Worm (Caenorhabditis elegans) whole organism, young adult: Measurements from ENCODE around the gene ZK938.10.

Experiments used
- B0261.1 ChIP-seq: sonication (generic microtip); optimal IDR thresholded peaks from 2 replicates; lab custom pipeline; 2016; ENCODE audit warnings: mild to moderate bottlenecking, missing genetic modification characterization, moderate library complexity, missing compliant biosample characterization
- C17E4.6 ChIP-seq: fragments of 200-800 bp; sonication (Bioruptor generic); IDR thresholded peaks from 2 replicates; pipeline ENCODE4 v1.3.6; 2022; ENCODE audit warnings: missing genetic modification reagents, missing genetic modification characterization, missing compliant biosample characterization
- F10E7.11 ChIP-seq: sonication (generic microtip); optimal IDR thresholded peaks from 2 replicates; lab custom pipeline; 2017; ENCODE audit warnings: mild to moderate bottlenecking, missing genetic modification characterization, moderate library complexity, missing compliant biosample characterization
- F39B2.1 ChIP-seq: fragments of 200-800 bp; sonication (Bioruptor generic); IDR thresholded peaks from 2 replicates; pipeline ENCODE4 v1.3.6; 2022; ENCODE audit warnings: missing genetic modification reagents, missing genetic modification characterization, missing compliant biosample characterization
- F52B5.7 ChIP-seq: sonication (generic microtip); optimal IDR thresholded peaks from 2 replicates; lab custom pipeline; 2016; ENCODE audit warnings: mild to moderate bottlenecking, missing genetic modification characterization, missing compliant biosample characterization
- T07F8.4 ChIP-seq: sonication (generic microtip); optimal IDR thresholded peaks from 2 replicates; lab custom pipeline; 2016; ENCODE audit warnings: mild to moderate bottlenecking, missing genetic modification characterization, moderate library complexity, missing compliant biosample characterization
- T26A5.8 ChIP-seq: sonication (generic microtip); optimal IDR thresholded peaks from 2 replicates; lab custom pipeline; 2016; ENCODE audit warnings: missing genetic modification characterization, missing compliant biosample characterization
- ZK185.1 ChIP-seq: sonication (generic microtip); optimal IDR thresholded peaks from 2 replicates; lab custom pipeline; 2016; ENCODE audit warnings: mild to moderate bottlenecking, missing genetic modification characterization, missing compliant biosample characterization; ENCODE audit not compliant: poor library complexity, severe bottlenecking
- aptf-3 ChIP-seq: fragments of 200-800 bp; sonication (Bioruptor generic); IDR thresholded peaks from 2 replicates; pipeline ENCODE4 v1.3.6; 2022; ENCODE audit warnings: missing genetic modification characterization, missing compliant biosample characterization
- atf-7 ChIP-seq: sonication (generic microtip); optimal IDR thresholded peaks from 2 replicates; lab custom pipeline; 2017; ENCODE audit warnings: mild to moderate bottlenecking, missing genetic modification characterization, missing compliant biosample characterization
- athp-1 ChIP-seq: sonication (generic microtip); optimal IDR thresholded peaks from 2 replicates; lab custom pipeline; 2017; ENCODE audit warnings: mild to moderate bottlenecking, missing genetic modification characterization, missing compliant biosample characterization
- attf-6 ChIP-seq: fragments of 200-800 bp; sonication (Bioruptor generic); IDR thresholded peaks from 2 replicates; pipeline ENCODE4 v1.3.6; 2022; ENCODE audit warnings: missing genetic modification reagents, missing genetic modification characterization, missing compliant biosample characterization
- bed-2 ChIP-seq: fragments of 200-800 bp; sonication (Bioruptor generic); IDR thresholded peaks from 2 replicates; pipeline ENCODE4 v1.3.6; 2022; ENCODE audit warnings: missing genetic modification reagents, missing genetic modification characterization, missing compliant biosample characterization
- cebp-2 ChIP-seq: fragments of 200-800 bp; sonication (Bioruptor generic); IDR thresholded peaks from 2 replicates; pipeline ENCODE4 v1.3.6; 2022; ENCODE audit warnings: missing genetic modification characterization, missing compliant biosample characterization
- ceh-100 ChIP-seq: fragments of 200-800 bp; sonication (Bioruptor generic); IDR thresholded peaks from 2 replicates; pipeline ENCODE4 v1.3.6; 2022; ENCODE audit warnings: missing genetic modification reagents, missing genetic modification characterization, missing compliant biosample characterization
- ceh-40 ChIP-seq: fragments of 200-800 bp; sonication (Bioruptor generic); IDR thresholded peaks from 2 replicates; pipeline ENCODE4 v1.3.6; 2022; ENCODE audit warnings: missing genetic modification characterization, missing compliant biosample characterization
- ceh-79 ChIP-seq: sonication (generic microtip); optimal IDR thresholded peaks from 2 replicates; lab custom pipeline; 2017; ENCODE audit warnings: mild to moderate bottlenecking, missing genetic modification characterization, missing compliant biosample characterization
- die-1 ChIP-seq: sonication (generic microtip); optimal IDR thresholded peaks from 2 replicates; lab custom pipeline; 2016; ENCODE audit warnings: missing genotype, mild to moderate bottlenecking, missing genetic modification characterization, missing compliant biosample characterization
- efl-1 ChIP-seq: fragments of 150-350 bp; optimal IDR thresholded peaks from 2 replicates; lab custom pipeline; 2014; ENCODE audit warnings: missing biosample characterization, missing genetic modification reagents, missing genetic modification characterization
- ets-4 ChIP-seq: fragments of 200-800 bp; sonication (Bioruptor generic); optimal IDR thresholded peaks from 2 replicates; lab custom pipeline; 2018; ENCODE audit warnings: mild to moderate bottlenecking, missing genetic modification characterization, missing compliant biosample characterization
- fkh-3 ChIP-seq: sonication (generic microtip); optimal IDR thresholded peaks from 2 replicates; lab custom pipeline; 2016; ENCODE audit warnings: mild to moderate bottlenecking, missing genetic modification characterization, missing compliant biosample characterization
- hrde-1 ChIP-seq: sonication (generic microtip); optimal IDR thresholded peaks from 2 replicates; lab custom pipeline; 2016; ENCODE audit warnings: missing genetic modification characterization, mild to moderate bottlenecking, missing compliant biosample characterization, moderate library complexity, missing genotype, missing genetic modification reagents, borderline replicate concordance
- let-607 ChIP-seq, 2 experiments: fragments of 200-800 bp in 1 of 2; sonication (Bioruptor generic) in 1 of 2; sonication (generic microtip) in 1 of 2; optimal IDR thresholded peaks; 2 replicates each; lab custom pipeline; 2016 to 2018; ENCODE audit warnings: mild to moderate bottlenecking in 2 of 2, missing compliant biosample characterization in 2 of 2, missing genetic modification characterization in 2 of 2, moderate library complexity in 2 of 2, missing genotype in 1 of 2
- lin-26 ChIP-seq: fragments of 200-800 bp; sonication (Bioruptor generic); IDR thresholded peaks from 2 replicates; pipeline ENCODE4 v1.3.6; 2022; ENCODE audit warnings: missing genetic modification reagents, missing genetic modification characterization, missing compliant biosample characterization
- lir-1 ChIP-seq: fragments of 200-800 bp; sonication (Bioruptor generic); conservative IDR thresholded peaks from 2 replicates; pipeline ENCODE4 v1.3.6; 2022; ENCODE audit warnings: missing genetic modification reagents, missing genetic modification characterization, missing compliant biosample characterization
- lsl-1 ChIP-seq: fragments of 200-800 bp; sonication (Bioruptor generic); optimal IDR thresholded peaks from 2 replicates; lab custom pipeline; 2018; ENCODE audit warnings: mild to moderate bottlenecking, missing genetic modification characterization, moderate library complexity, missing compliant biosample characterization
- lsy-27 ChIP-seq: sonication (generic microtip); optimal IDR thresholded peaks from 2 replicates; lab custom pipeline; 2017; ENCODE audit warnings: missing genetic modification characterization, mild to moderate bottlenecking, missing compliant biosample characterization, antibody characterized with exemption, missing genotype, borderline replicate concordance; ENCODE audit not compliant: insufficient read depth
- madf-6 ChIP-seq: fragments of 200-800 bp; sonication (Bioruptor generic); IDR thresholded peaks from 2 replicates; pipeline ENCODE4 v1.3.6; 2022; ENCODE audit warnings: missing genetic modification reagents, missing genetic modification characterization, missing compliant biosample characterization
- madf-8 ChIP-seq: fragments of 200-800 bp; sonication (Bioruptor generic); conservative IDR thresholded peaks from 2 replicates; pipeline ENCODE4 v1.3.6; 2022; ENCODE audit warnings: missing genetic modification reagents, missing genetic modification characterization, missing compliant biosample characterization
- nfya-1 ChIP-seq: sonication (generic microtip); optimal IDR thresholded peaks from 2 replicates; lab custom pipeline; 2017; ENCODE audit warnings: antibody characterized with exemption, missing compliant biosample characterization, missing genetic modification characterization, borderline replicate concordance; ENCODE audit not compliant: insufficient read depth
- nhr-179 ChIP-seq: sonication (generic microtip); optimal IDR thresholded peaks from 2 replicates; lab custom pipeline; 2016; ENCODE audit warnings: mild to moderate bottlenecking, missing genetic modification characterization, missing compliant biosample characterization
- nhr-80 ChIP-seq: sonication (generic microtip); optimal IDR thresholded peaks from 2 replicates; lab custom pipeline; 2016; ENCODE audit warnings: missing genetic modification characterization, missing compliant biosample characterization
- rec-8 ChIP-seq, 2 experiments: sonication (generic microtip); optimal IDR thresholded peaks; 2 replicates each; lab custom pipeline; 2016; ENCODE audit warnings: mild to moderate bottlenecking in 2 of 2, missing genetic modification characterization in 2 of 2, missing genetic modification reagents in 2 of 2, missing genotype in 2 of 2, missing biosample characterization in 1 of 2, missing compliant biosample characterization in 1 of 2, moderate library complexity in 1 of 2
- rpc-1 ChIP-seq, 2 experiments: fragments of 150-350 bp in 1 of 2; sonication (generic microtip) in 1 of 2; optimal IDR thresholded peaks; 2 replicates each; lab custom pipeline; 2014 to 2018; ENCODE audit warnings: missing biosample characterization in 1 of 2, missing genetic modification characterization in 1 of 2, missing genetic modification reagents in 1 of 2, missing genotype in 1 of 2
- snpc-3.4 ChIP-seq: sonication (generic microtip); optimal IDR thresholded peaks from 2 replicates; lab custom pipeline; 2017; ENCODE audit warnings: missing genetic modification characterization, mild to moderate bottlenecking, missing compliant biosample characterization, antibody characterized with exemption, moderate library complexity, missing genotype, missing genetic modification reagents
- snpc-4 ChIP-seq, 5 experiments: fragments of 150-350 bp in 1 of 5; sonication (generic microtip) in 4 of 5; optimal IDR thresholded peaks; 2 replicates each; lab custom pipeline; 2014 to 2018; ENCODE audit warnings: missing genetic modification characterization in 5 of 5, missing biosample characterization in 3 of 5, antibody characterized with exemption in 2 of 5, mild to moderate bottlenecking in 2 of 5, missing compliant biosample characterization in 2 of 5, missing genotype in 2 of 5, moderate library complexity in 2 of 5, missing genetic modification reagents in 1 of 5
- somi-1 ChIP-seq: fragments of 200-800 bp; sonication (Bioruptor generic); optimal IDR thresholded peaks from 2 replicates; lab custom pipeline; 2018; ENCODE audit warnings: mild to moderate bottlenecking, missing genetic modification characterization, missing compliant biosample characterization
- tbp1 ChIP-seq: fragments of 200-800 bp; sonication (Bioruptor generic); optimal IDR thresholded peaks from 2 replicates; lab custom pipeline; 2018; ENCODE audit warnings: mild to moderate bottlenecking, missing genetic modification characterization, missing compliant biosample characterization
- tbx-9 ChIP-seq: sonication (generic microtip); optimal IDR thresholded peaks from 2 replicates; lab custom pipeline; 2016; ENCODE audit warnings: borderline replicate concordance, missing genetic modification characterization, inconsistent platforms, missing compliant biosample characterization
- xnd-1 ChIP-seq: sonication (generic microtip); optimal IDR thresholded peaks from 2 replicates; lab custom pipeline; 2016; ENCODE audit warnings: missing genotype, missing genetic modification reagents, missing genetic modification characterization, missing compliant biosample characterization
- ztf-22 ChIP-seq: fragments of 200-800 bp; sonication (Bioruptor generic); optimal IDR thresholded peaks from 2 replicates; lab custom pipeline; 2018; ENCODE audit warnings: mild to moderate bottlenecking, missing genetic modification characterization, moderate library complexity, missing compliant biosample characterization
- ztf-28 ChIP-seq: fragments of 200-800 bp; sonication (Bioruptor generic); IDR thresholded peaks from 2 replicates; pipeline ENCODE4 v1.3.6; 2022; ENCODE audit warnings: missing genetic modification reagents, missing genetic modification characterization, missing compliant biosample characterization

ZK938.10 gene

DNA sequence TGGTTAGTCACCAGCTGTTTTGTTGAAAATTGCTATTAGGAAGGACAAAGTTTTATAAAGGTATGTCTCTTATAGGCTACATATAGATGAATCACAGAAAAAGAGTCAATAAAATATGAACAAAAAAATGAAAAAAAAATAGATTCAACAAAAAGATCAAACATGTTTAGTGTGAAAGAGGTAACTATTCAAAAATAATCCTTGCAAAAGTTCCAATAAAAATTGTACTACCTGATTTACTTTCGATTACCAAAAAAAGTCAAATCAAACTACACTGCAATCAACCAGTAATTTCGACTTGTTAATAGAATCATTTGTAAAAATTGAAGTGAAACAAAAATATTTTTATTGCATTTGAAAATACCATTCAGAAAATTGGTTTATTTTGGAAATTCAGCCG, at the start of gene ZK938.10:
ZK938.10 (minus strand) TSS at position 101 of the 400 bp plus-strand sequence.
- TF ChIP-seq ZK185.1 (no peak), ceh-79 (tag; lab: Kevin White, UChicago) (no peak), xnd-1 (no peak), F52B5.7 (tag; lab: Kevin White, UChicago) (no peak), madf-6 (GFP tag; lab: Robert Waterston, UW) (no peak), ets-4 (no peak), bed-2 (GFP tag; lab: Robert Waterston, UW) (no peak), ceh-100 (no peak), T07F8.4 (tag; lab: Kevin White, UChicago) (no peak), ztf-28 (GFP tag; lab: Robert Waterston, UW) (no peak)

DNA sequence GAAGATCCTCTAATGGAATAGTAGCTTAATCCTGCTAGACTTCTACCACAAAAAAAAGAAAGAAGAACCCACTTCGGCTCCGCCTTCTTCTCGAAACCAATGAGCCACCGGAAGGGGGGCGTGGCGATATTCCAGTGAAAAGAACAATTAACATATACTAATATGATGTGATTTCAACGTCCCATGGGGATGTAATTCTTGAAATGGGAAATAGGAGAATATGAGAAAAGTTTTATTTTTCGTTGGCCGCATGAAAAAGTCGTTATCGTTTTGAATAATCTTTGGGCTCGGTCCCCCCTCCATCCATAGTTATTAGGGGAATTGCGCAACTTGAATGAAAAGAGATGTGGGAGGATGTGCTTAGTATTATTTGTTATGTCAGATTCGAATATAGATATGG, 49.4 kb upstream of the ZK938.10 start, which contains the start of gene unc-4:
unc-4 (minus strand) TSS at position 101 of the 400 bp plus-strand sequence.
- TF ChIP-seq ztf-28 (GFP tag; lab: Robert Waterston, UW), result no peak
- TF ChIP-seq die-1 (tag; lab: Kevin White, UChicago), result no peak
- TF ChIP-seq ztf-22 (GFP tag; lab: Kevin White, UChicago), result no peak
- TF ChIP-seq fkh-3 (tag; lab: Kevin White, UChicago), result no peak
- TF ChIP-seq F10E7.11 (tag; lab: Kevin White, UChicago), result no peak
- no peak for TF ChIP-seq athp-1 (tag; lab: Kevin White, UChicago)
- no peak for TF ChIP-seq lsl-1 (GFP tag; lab: Kevin White, UChicago)
- TF ChIP-seq snpc-3.4 (tag; lab: Kevin White, UChicago), result no peak
- TF ChIP-seq snpc-4 (GFP tag; optimal IDR thresholded peaks at IDR 0.05; lab: Kevin White, UChicago), result no peak
- no peak for TF ChIP-seq snpc-4 (tag; optimal IDR thresholded peaks at IDR 0.05; lab: Kevin White, UChicago)
- TF ChIP-seq rec-8 (tag; optimal IDR thresholded peaks at IDR 0.05; lab: Kevin White, UChicago), result no peak
- TF ChIP-seq hrde-1 (tag; lab: Kevin White, UChicago), result no peak
- TF ChIP-seq atf-7 (tag; lab: Kevin White, UChicago), result no peak
- TF ChIP-seq nhr-179 (tag; lab: Kevin White, UChicago), result no peak
- TF ChIP-seq rpc-1 (optimal IDR thresholded peaks at IDR 0.05; lab: Kevin White, UChicago), result no peak
- no peak for TF ChIP-seq rpc-1 (tag; optimal IDR thresholded peaks at IDR 0.05; lab: Kevin White, UChicago)
- TF ChIP-seq F39B2.1, result no peak
- no peak for TF ChIP-seq aptf-3 (GFP tag; lab: Robert Waterston, UW)
- TF ChIP-seq xnd-1, result no peak

DNA sequence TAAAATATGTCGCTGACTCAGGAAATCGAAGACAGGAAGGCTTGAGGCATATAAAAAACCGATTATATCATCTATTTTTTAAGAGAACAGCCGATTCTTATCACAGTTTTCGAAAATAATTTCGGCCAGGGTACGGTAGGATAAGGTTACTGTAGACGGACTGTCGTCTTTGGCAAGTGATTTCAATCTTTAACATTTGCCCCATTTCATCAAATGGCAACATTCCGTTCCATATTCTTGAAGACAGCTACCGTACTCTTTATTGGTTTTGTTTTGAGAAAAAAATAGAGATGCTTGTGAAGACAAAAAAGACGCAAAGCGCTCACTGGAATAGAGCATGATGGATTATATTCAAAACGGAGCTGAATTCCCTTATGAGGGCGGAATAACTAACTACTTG, 47.9 kb upstream of the ZK938.10 start:
- TF ChIP-seq attf-6 (no peak), ztf-28 (GFP tag; lab: Robert Waterston, UW) (no peak), ceh-40 (GFP tag; lab: Robert Waterston, UW) (no peak), efl-1 (GFP tag; lab: Kevin White, UChicago) (no peak), rpc-1 (optimal IDR thresholded peaks at IDR 0.05; lab: Kevin White, UChicago) (no peak), rpc-1 (tag; optimal IDR thresholded peaks at IDR 0.05; lab: Kevin White, UChicago) (no peak), somi-1 (GFP tag; lab: Kevin White, UChicago) (no peak), let-607 (tag; optimal IDR thresholded peaks at IDR 0.05; lab: Kevin White, UChicago) (no peak)
- TF ChIP-seq, all 124 proteins: peak for 0

DNA sequence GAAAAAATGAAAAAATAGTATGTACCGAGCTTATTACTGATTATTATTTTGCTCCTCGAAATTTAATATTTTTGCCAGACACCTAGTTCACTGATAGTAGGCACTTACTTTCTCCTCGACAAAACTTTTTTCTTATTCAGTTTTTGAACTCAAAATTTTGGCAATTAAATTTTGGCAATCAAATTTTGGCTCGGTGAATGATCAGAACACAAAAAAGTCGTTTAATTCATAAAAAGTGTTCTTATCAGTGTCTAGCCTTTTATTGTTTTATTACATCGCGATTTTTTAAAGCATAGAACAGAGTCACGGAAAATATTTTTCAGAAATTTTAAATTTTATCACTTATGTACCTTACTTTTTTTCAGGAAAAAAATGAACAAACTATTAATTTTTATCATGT, 44.3 kb upstream of the ZK938.10 start:
- TF ChIP-seq lir-1 (no peak), hrde-1 (tag; lab: Kevin White, UChicago) (no peak), nfya-1 (tag; lab: Kevin White, UChicago) (no peak), lin-26 (GFP tag; lab: Robert Waterston, UW) (no peak), C17E4.6 (GFP tag; lab: Robert Waterston, UW) (no peak), nhr-80 (no peak), tbp1 (GFP tag; lab: Kevin White, UChicago) (no peak), lsy-27 (tag; lab: Kevin White, UChicago) (no peak), T26A5.8 (tag; lab: Kevin White, UChicago) (no peak), cebp-2 (GFP tag; lab: Robert Waterston, UW) (no peak), fkh-3 (tag; lab: Kevin White, UChicago) (no peak), B0261.1 (tag; lab: Kevin White, UChicago) (no peak), madf-8 (GFP tag; lab: Robert Waterston, UW) (no peak), tbx-9 (no peak)
